Worm (Caenorhabditis elegans): Measurements from ENCODE around the gene fipr-27.
A peak's percentile ranks its signal among the peaks of the same experiment; 100 is the strongest.

Gene fipr-27

ce11 chrIV:16629090-16629489, 1.6 kb upstream of the fipr-27 start, which contains the start of gene Y51H4A.936:
TSS of gene Y51H4A.936 (plus strand) at chrIV:16629390.
- TF ChIP-seq Y67H2A.10 (GFP tag; conservative IDR thresholded peaks at IDR 0.05) = no peak
- no peak for TF ChIP-seq lin-54 (GFP tag; optimal IDR thresholded peaks at IDR 0.05)
- TF ChIP-seq B0035.1 (tag; optimal IDR thresholded peaks at IDR 0.05) = no peak
- no peak for TF ChIP-seq ceh-79 (tag; optimal IDR thresholded peaks at IDR 0.05)
- no peak for TF ChIP-seq F52B5.7 (tag; optimal IDR thresholded peaks at IDR 0.05)
- TF ChIP-seq aptf-3 (GFP tag; IDR thresholded peaks at IDR 0.05) = no peak
- TF ChIP-seq D2030.7 (GFP tag; IDR thresholded peaks at IDR 0.05) = no peak
- TF ChIP-seq F57A8.1 (GFP tag; optimal IDR thresholded peaks at IDR 0.05) = no peak
- no peak for TF ChIP-seq pbrm-1 (GFP tag; IDR thresholded peaks at IDR 0.05)
- TF ChIP-seq bed-2 (GFP tag; IDR thresholded peaks at IDR 0.05) = no peak
- TF ChIP-seq B0019.2 (GFP tag; conservative IDR thresholded peaks at IDR 0.05) = no peak
- TF ChIP-seq him-1 (tag; optimal IDR thresholded peaks at IDR 0.05) = no peak
- TF ChIP-seq madf-8 (GFP tag; conservative IDR thresholded peaks at IDR 0.05) = no peak
- TF ChIP-seq ztf-22 (GFP tag; optimal IDR thresholded peaks at IDR 0.05) = no peak
- no peak for TF ChIP-seq T07F8.4 (tag; optimal IDR thresholded peaks at IDR 0.05)
- TF ChIP-seq lir-1 (GFP tag; conservative IDR thresholded peaks at IDR 0.05) = no peak
- TF ChIP-seq ceh-100 (GFP tag; IDR thresholded peaks at IDR 0.05) = no peak
- no peak for TF ChIP-seq egl-44 (GFP tag; IDR thresholded peaks at IDR 0.05)

DNA sequence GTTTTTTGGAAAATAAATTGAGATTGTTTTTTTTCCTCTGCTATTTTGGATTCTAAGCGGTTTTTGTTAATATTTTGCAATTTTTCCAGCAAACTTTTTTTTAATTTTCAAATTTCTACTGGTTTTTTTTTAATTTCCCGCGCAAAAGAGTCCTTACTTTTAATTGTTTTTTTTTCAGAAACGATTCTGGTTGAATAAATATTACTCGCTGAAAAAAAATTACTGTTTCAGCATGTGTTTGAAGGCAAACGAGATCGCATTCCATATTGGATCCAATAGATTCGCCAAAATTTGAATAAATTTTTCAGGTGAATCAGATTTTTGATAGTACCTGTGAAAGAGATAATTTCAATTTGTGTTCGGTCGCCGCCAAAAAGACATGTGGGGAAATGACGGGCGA, 907 bp upstream of the fipr-27 start:
- TF ChIP-seq him-1 (tag; optimal IDR thresholded peaks at IDR 0.05) = no peak
- no peak for TF ChIP-seq gei-17 (GFP tag; optimal IDR thresholded peaks at IDR 0.05)
- no peak for TF ChIP-seq zfh-2 (GFP tag; conservative IDR thresholded peaks at IDR 0.05)
- no peak for TF ChIP-seq rpc-1 (optimal IDR thresholded peaks at IDR 0.05)
- no peak for TF ChIP-seq rpc-1 (tag; optimal IDR thresholded peaks at IDR 0.05)
- no peak for TF ChIP-seq ztf-6 (GFP tag; IDR thresholded peaks at IDR 0.05)
- TF ChIP-seq bed-2 (GFP tag; IDR thresholded peaks at IDR 0.05) = no peak
- no peak for TF ChIP-seq snpc-1.3 (tag; optimal IDR thresholded peaks at IDR 0.05; ENCODE audit: insufficient read depth)
- TF ChIP-seq attf-3 (GFP tag; conservative IDR thresholded peaks at IDR 0.05) = no peak
- TF ChIP-seq chd-7 (tag; optimal IDR thresholded peaks at IDR 0.05) = no peak
- TF ChIP-seq snpc-4 (GFP tag; optimal IDR thresholded peaks at IDR 0.05) = no peak
- peak in 1 of 4 experiments; percentile 44 for TF ChIP-seq snpc-4 (tag; optimal IDR thresholded peaks at IDR 0.05)
- TF ChIP-seq ZK185.1 (tag; optimal IDR thresholded peaks at IDR 0.05; ENCODE audit: poor library complexity, severe bottlenecking) = no peak
- TF ChIP-seq Y53G8AR.9 (GFP tag; conservative IDR thresholded peaks at IDR 0.05) = no peak
- TF ChIP-seq madf-8 (GFP tag; conservative IDR thresholded peaks at IDR 0.05) = no peak
- no peak for TF ChIP-seq ets-4 (GFP tag; optimal IDR thresholded peaks at IDR 0.05)
- no peak for TF ChIP-seq hmg-1.2 (GFP tag; IDR thresholded peaks at IDR 0.05)
- 0 out of 2 replicates have a peak, but pooled peaks have one; percentile 15 for TF ChIP-seq attf-6 (GFP tag; IDR thresholded peaks at IDR 0.05)

DNA sequence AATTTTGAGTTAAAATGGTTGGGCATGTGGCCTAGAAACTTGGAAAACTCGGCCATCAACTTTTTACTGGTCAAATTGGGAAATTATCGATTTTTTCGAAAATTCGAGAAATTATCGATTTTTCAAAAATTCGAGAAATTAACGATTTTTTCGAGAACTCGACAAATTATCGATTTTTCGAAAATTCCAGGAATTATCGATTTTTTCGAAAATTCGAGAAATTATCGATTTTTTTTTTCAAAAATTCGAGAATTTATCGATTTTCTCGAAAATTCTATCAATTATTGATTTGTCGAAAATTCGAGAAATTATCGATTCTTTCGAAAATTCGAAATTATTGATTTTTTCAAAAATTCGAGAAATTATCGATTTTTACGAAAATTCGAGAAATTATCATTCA, 13.1 kb downstream of the fipr-27 start:
- no peak for TF ChIP-seq F22D6.2 (tag; optimal IDR thresholded peaks at IDR 0.05)
- no peak for TF ChIP-seq nfya-1 (tag; optimal IDR thresholded peaks at IDR 0.05; ENCODE audit: borderline replicate concordance, insufficient read depth)
- no peak for TF ChIP-seq B0035.1 (tag; optimal IDR thresholded peaks at IDR 0.05)
- TF ChIP-seq ceh-40 (GFP tag; IDR thresholded peaks at IDR 0.05) = no peak
- no peak for TF ChIP-seq snpc-1.3 (tag; optimal IDR thresholded peaks at IDR 0.05; ENCODE audit: insufficient read depth)
- no peak for TF ChIP-seq gei-17 (GFP tag; optimal IDR thresholded peaks at IDR 0.05)
- no peak for TF ChIP-seq zim-3 (tag; optimal IDR thresholded peaks at IDR 0.05)
- TF ChIP-seq nhr-179 (tag; optimal IDR thresholded peaks at IDR 0.05) = no peak
